Worm (Caenorhabditis elegans) whole organism, midembryonic: Measurements from ENCODE around the gene hsp-43.

Source experiments
- T22C8.4 ChIP-seq: fragments of 200-800 bp; sonication (Bioruptor generic); IDR thresholded peaks from 2 replicates; pipeline ENCODE4 v1.3.6; 2022; ENCODE audit warnings: missing genetic modification characterization, missing compliant biosample characterization
- flt-1 ChIP-seq: fragments of 200-800 bp; sonication (Bioruptor generic); IDR thresholded peaks from 2 replicates; pipeline ENCODE4 v1.3.6; 2022; ENCODE audit warnings: missing genetic modification characterization, missing compliant biosample characterization
- klf-2 ChIP-seq: fragments of 200-800 bp; sonication (Bioruptor generic); conservative IDR thresholded peaks from 2 replicates; pipeline ENCODE4 v1.3.6; 2022; ENCODE audit warnings: missing genetic modification reagents, missing genetic modification characterization, missing compliant biosample characterization
- med-1 ChIP-seq: sonication (generic microtip); optimal IDR thresholded peaks from 2 replicates; lab custom pipeline; 2017; ENCODE audit warnings: missing genetic modification characterization, mild to moderate bottlenecking, missing compliant biosample characterization, antibody characterized with exemption, missing genetic modification reagents; ENCODE audit not compliant: insufficient read depth
- ref-1 ChIP-seq: fragments of 200-800 bp; sonication (Bioruptor generic); conservative IDR thresholded peaks from 2 replicates; pipeline ENCODE4 v1.3.6; 2022; ENCODE audit warnings: missing genetic modification reagents, missing genetic modification characterization, missing compliant biosample characterization
- tab-1 ChIP-seq: fragments of 200-800 bp; sonication (Bioruptor generic); IDR thresholded peaks from 2 replicates; pipeline ENCODE4 v1.3.6; 2022; ENCODE audit warnings: missing genetic modification characterization, missing compliant biosample characterization
- ztf-23 ChIP-seq: fragments of 200-800 bp; sonication (Bioruptor generic); IDR thresholded peaks from 2 replicates; pipeline ENCODE4 v1.3.6; 2022; ENCODE audit warnings: missing genetic modification reagents, missing genetic modification characterization, missing compliant biosample characterization
- ztf-29 ChIP-seq: fragments of 200-800 bp; sonication (Bioruptor generic); IDR thresholded peaks from 2 replicates; pipeline ENCODE4 v1.3.6; 2022; ENCODE audit warnings: missing genetic modification reagents, missing genetic modification characterization, missing compliant biosample characterization

DNA sequence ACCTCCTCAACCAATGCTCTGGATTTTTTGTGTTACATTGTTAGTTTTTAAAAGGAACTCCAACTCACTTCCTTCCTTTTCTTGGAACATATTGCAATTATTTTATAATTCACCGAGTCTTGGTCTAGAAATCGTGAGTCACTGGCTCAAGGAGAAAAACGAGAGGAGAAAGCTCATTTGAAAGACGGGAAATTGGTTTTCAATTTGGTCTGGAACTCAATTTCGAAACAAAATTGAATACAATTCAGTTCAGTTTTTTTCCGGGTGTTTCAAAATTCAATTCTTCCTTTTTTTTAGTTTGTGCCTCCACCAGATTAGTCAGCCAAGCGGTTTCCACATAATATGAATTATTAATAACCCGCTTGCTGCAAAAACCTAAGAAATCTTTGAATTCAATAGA, 12.5 kb upstream of the hsp-43 start:
- TF ChIP-seq flt-1, result no peak
- TF ChIP-seq ztf-23 (GFP tag; lab: Robert Waterston, UW), result no peak
- no peak for TF ChIP-seq T22C8.4 (GFP tag; lab: Robert Waterston, UW)
- no peak for TF ChIP-seq tab-1 (GFP tag; lab: Robert Waterston, UW)
- no peak for TF ChIP-seq med-1 (GFP tag; lab: Kevin White, UChicago)
- no peak for TF ChIP-seq ref-1
- no peak for TF ChIP-seq ztf-29 (GFP tag; lab: Robert Waterston, UW)
- no peak for TF ChIP-seq klf-2 (GFP tag; lab: Robert Waterston, UW)
